Worm (Caenorhabditis elegans): ENCODE data around the gene mtx-2.
A peak's percentile ranks its signal among the peaks of the same experiment; 100 is the strongest.

The mtx-2 gene

DNA sequence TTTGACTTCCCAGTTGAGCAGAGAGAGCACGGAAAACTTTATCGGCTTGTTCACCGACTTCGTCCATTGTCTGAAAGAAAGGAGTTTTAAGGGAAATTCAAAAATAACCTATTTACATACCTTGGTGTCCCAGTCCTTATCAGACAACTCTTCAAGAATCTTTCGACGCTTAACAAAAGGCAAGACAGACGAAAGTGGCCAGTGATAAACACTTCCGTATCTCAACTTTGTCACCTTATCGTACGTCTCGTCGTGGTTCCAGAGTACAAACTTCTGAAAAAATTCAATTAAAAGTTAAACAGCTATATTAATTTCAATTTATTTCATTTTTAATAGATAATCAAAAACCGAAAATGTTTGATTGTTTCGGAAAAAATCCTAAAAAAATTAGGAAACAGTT, 1.2 kb downstream of the mtx-2 start:
- no peak for TF ChIP-seq R02D3.7 (tag; optimal IDR thresholded peaks at IDR 0.05)
- TF ChIP-seq mdl-1 (tag; optimal IDR thresholded peaks at IDR 0.05): no peak
- TF ChIP-seq sma-9 (GFP tag; optimal IDR thresholded peaks at IDR 0.05): peak; percentile 17
- TF ChIP-seq sma-9 (tag; optimal IDR thresholded peaks at IDR 0.05): no peak
- no peak for TF ChIP-seq snpc-4 (tag; optimal IDR thresholded peaks at IDR 0.05)
- TF ChIP-seq gmeb-1 (tag; optimal IDR thresholded peaks at IDR 0.05): no peak
- no peak for TF ChIP-seq unc-55 (GFP tag; optimal IDR thresholded peaks at IDR 0.05)
- TF ChIP-seq F13H6.1 (tag; optimal IDR thresholded peaks at IDR 0.05): no peak
- no peak for TF ChIP-seq elt-3 (tag; optimal IDR thresholded peaks at IDR 0.05)
- TF ChIP-seq lin-11 (tag; optimal IDR thresholded peaks at IDR 0.05): no peak
- TF ChIP-seq ama-1 (optimal IDR thresholded peaks at IDR 0.05): no peak
- no peak for TF ChIP-seq elt-1 (tag; optimal IDR thresholded peaks at IDR 0.05)
- peak; percentile 62 for TF ChIP-seq fos-1 (tag; optimal IDR thresholded peaks at IDR 0.05)

DNA sequence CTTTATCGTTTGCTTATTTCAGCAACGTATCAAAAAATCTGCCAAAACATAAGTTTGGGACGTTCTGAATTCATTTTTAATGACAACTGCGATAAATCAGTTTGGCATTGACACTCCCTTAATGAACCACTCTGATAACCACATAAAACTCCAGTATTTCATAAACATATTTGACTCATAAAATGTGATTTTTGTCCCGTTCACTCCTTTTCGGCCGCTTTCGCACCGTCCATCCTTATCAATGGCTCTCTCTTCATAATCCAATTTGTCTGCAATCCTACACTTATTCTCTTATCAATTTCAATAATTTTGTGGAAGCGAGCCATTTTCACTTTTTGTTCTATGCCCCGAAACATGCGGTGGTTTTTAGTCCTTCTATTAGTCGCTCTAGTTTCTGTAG, 4.8 kb downstream of the mtx-2 start, which contains the start of gene pcp-1:
Gene pcp-1 (plus strand): TSS at position 342 of the 400 bp plus-strand sequence.
- peak; percentile 45 for TF ChIP-seq F13H6.1 (tag; optimal IDR thresholded peaks at IDR 0.05)
- peak; percentile 65 for TF ChIP-seq crh-2 (tag; optimal IDR thresholded peaks at IDR 0.05)
- TF ChIP-seq sma-3 (GFP tag; optimal IDR thresholded peaks at IDR 0.05): peak; percentile 16
- peak; percentile 62 for TF ChIP-seq gmeb-1 (tag; optimal IDR thresholded peaks at IDR 0.05)
- no peak for TF ChIP-seq unc-39 (tag; optimal IDR thresholded peaks at IDR 0.05)
- TF ChIP-seq sma-9 (GFP tag; optimal IDR thresholded peaks at IDR 0.05): peak; percentile 67
- no peak for TF ChIP-seq sma-9 (tag; optimal IDR thresholded peaks at IDR 0.05)
- TF ChIP-seq unc-62 (GFP tag; optimal IDR thresholded peaks at IDR 0.05): no peak
- no peak for TF ChIP-seq ama-1 (optimal IDR thresholded peaks at IDR 0.05)
- no peak for TF ChIP-seq nhr-25 (tag; optimal IDR thresholded peaks at IDR 0.05)
- peak; percentile 91 for TF ChIP-seq fos-1 (tag; optimal IDR thresholded peaks at IDR 0.05)

DNA sequence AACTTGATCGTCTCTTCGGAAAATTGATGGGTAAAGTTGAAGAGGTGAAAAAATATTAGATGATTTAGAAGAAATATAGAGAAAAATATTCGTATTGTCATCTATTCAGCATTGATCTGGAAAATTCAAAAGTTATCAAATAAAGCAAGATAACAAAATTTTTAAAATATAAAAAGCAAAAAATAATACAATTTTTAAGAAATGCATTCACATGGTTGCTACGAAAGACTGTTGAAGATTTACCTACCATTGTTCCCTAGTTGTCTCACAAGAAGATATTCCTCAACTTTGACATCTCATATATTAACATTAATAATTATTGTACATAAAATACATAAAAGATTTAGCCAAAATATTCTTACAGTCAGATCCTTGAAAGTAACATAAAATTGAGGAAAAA, 9.1 kb downstream of the mtx-2 start, which contains the start of gene cdh-3:
Gene cdh-3 (minus strand): TSS at position 101 of the 400 bp plus-strand sequence.
- no peak for TF ChIP-seq unc-39 (tag; optimal IDR thresholded peaks at IDR 0.05)
- no peak for TF ChIP-seq lin-13 (GFP tag; optimal IDR thresholded peaks at IDR 0.05)
- no peak for TF ChIP-seq nhr-12 (tag; optimal IDR thresholded peaks at IDR 0.05)
- TF ChIP-seq nhr-25 (tag; optimal IDR thresholded peaks at IDR 0.05): no peak
- no peak for TF ChIP-seq ceh-16 (tag; optimal IDR thresholded peaks at IDR 0.05)
- no peak for TF ChIP-seq nhr-21 (tag; optimal IDR thresholded peaks at IDR 0.05)
- TF ChIP-seq ZK546.5 (tag; optimal IDR thresholded peaks at IDR 0.05): no peak
- no peak for TF ChIP-seq nhr-6 (tag; optimal IDR thresholded peaks at IDR 0.05)
- no peak for TF ChIP-seq peb-1 (tag; optimal IDR thresholded peaks at IDR 0.05)
- no peak for TF ChIP-seq Y55F3AM.14 (GFP tag; optimal IDR thresholded peaks at IDR 0.05)
- TF ChIP-seq snpc-4 (tag; optimal IDR thresholded peaks at IDR 0.05): no peak
- no peak for TF ChIP-seq F13H6.1 (tag; optimal IDR thresholded peaks at IDR 0.05)
- TF ChIP-seq gmeb-1 (tag; optimal IDR thresholded peaks at IDR 0.05): no peak
- no peak for TF ChIP-seq fos-1 (tag; optimal IDR thresholded peaks at IDR 0.05)
- no peak for TF ChIP-seq lsy-2 (tag; optimal IDR thresholded peaks at IDR 0.05)
- TF ChIP-seq egl-27 (tag; optimal IDR thresholded peaks at IDR 0.05): no peak
- TF ChIP-seq skn-1 (tag; optimal IDR thresholded peaks at IDR 0.05): no peak

DNA sequence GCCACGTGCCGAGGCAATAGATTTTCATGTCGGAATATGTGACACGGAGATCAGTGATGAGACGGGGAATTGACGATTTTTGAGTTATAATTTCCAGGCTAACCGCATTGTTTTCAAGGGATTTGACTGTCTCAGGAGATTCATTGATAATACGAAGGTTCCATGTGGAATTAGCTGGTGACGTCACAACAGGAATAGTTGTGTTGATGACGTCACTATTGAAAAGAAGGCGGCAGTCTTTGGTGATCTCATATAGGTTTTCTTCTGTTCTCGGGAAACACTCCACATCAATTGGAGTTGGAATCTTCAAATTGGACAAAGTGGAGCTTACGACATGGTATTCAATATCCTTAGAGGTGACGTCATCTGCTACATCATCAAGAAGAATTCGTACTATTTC, 20.2 kb downstream of the mtx-2 start:
- TF ChIP-seq ceh-16 (tag; optimal IDR thresholded peaks at IDR 0.05) (no peak), Y55F3AM.14 (GFP tag; optimal IDR thresholded peaks at IDR 0.05) (no peak), elt-1 (tag; optimal IDR thresholded peaks at IDR 0.05) (no peak), zag-1 (tag; optimal IDR thresholded peaks at IDR 0.05) (no peak), ama-1 (optimal IDR thresholded peaks at IDR 0.05) (no peak), nhr-77 (tag; optimal IDR thresholded peaks at IDR 0.05) (no peak), skn-1 (tag; optimal IDR thresholded peaks at IDR 0.05) (no peak), blmp-1 (tag; optimal IDR thresholded peaks at IDR 0.05; ENCODE audit: insufficient read depth) (no peak), ztf-11 (tag; optimal IDR thresholded peaks at IDR 0.05) (no peak), mdl-1 (tag; optimal IDR thresholded peaks at IDR 0.05) (no peak)

DNA sequence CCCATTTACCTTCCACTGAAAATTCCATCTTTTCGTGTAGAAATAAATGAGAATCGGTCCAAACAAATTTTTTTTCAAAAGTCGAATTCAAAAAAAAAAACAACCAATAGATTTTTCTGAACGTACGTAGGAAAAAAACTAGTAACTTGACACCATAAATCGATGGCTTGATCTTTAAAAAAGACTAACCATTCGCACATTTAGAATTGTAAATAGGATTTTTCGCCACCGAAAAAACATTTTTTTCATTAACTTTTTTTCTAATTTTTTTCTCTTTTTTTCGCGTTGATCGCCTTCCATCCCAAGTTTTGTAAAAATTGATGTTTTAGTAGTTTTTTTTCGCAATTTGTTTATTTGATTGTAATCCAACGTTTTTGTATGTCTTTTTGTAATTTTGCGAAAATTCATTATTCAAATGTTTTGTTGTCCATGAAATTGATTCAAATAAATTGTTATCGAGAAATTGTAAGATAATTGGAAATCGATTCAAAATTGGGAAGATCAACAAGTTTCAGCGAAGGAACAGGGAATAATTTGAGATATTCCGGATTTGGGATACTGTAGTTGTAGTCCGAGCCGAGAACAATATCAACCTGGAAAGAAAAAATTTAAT, 25.7 kb downstream of the mtx-2 start:
- TF ChIP-seq ztf-4 (tag; optimal IDR thresholded peaks at IDR 0.05): peak; percentile 25
- TF ChIP-seq dmd-4 (tag; optimal IDR thresholded peaks at IDR 0.05): no peak
- TF ChIP-seq fos-1 (tag; optimal IDR thresholded peaks at IDR 0.05): no peak
- no peak for TF ChIP-seq unc-55 (GFP tag; optimal IDR thresholded peaks at IDR 0.05)
- TF ChIP-seq lin-39 (tag; optimal IDR thresholded peaks at IDR 0.05): no peak

Measured in whole organism, L2 larva.